5 fruit fly cellular contexts compared by ENCODE assay signal in the genomic region with DNA sequence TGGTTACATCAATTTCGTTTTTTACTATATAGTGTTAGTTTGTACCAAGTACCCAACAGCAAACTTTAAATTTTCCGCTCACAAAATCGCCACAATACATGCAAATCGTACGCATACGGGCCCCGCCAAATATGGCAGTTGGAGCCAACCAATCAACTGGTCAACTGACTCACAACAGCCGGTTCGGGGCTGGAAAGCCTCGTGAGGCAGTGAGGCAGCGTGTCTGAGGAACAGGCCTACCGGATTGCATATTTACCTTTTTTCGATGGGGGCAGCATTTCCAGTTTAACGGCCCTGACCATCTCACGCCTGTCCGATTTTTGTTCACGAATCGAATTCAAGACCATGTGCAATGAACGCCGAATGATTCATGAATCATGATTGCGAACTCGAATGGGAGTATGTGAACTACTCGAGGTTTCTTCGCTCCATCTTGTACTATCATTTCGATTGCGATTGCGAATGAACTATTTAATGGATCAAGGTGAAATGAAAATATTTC.
TF ChIP-seq lines count a peak whose summit lies in the region.

No protein-coding gene starts in this region.

- no peak for TF ChIP-seq CTCF in whole organism, embryonic (GFP tag; optimal IDR thresholded peaks at IDR 0.05; lab: Kevin White, UChicago)

TF ChIP-seq in whole organism, adult, 20 proteins besides CTCF, POLR2A, EP300 and RAD21:
- TF ChIP-seq Mnt (GFP tag; optimal IDR thresholded peaks at IDR 0.05; lab: Kevin White, UChicago) (no peak), tj (GFP tag; optimal IDR thresholded peaks at IDR 0.05; lab: Kevin White, UChicago) (peak; percentile 50)

TF ChIP-seq in whole organism, embryonic, 481 proteins besides CTCF, POLR2A, EP300 and RAD21 (continues in another document):
- no peak for TF ChIP-seq bab2 (GFP tag; optimal IDR thresholded peaks at IDR 0.05; lab: Kevin White, UChicago)
- TF ChIP-seq CG1792 (GFP tag; optimal IDR thresholded peaks at IDR 0.05; lab: Kevin White, UChicago), result no peak
- TF ChIP-seq h (optimal IDR thresholded peaks at IDR 0.05; lab: Kevin White, UChicago), result no peak
- no peak for TF ChIP-seq CG14710 (tag; optimal IDR thresholded peaks at IDR 0.05; lab: Kevin White, UChicago)
- peak; percentile 49 for TF ChIP-seq vvl (GFP tag; IDR thresholded peaks at IDR 0.05; lab: Robert Waterston, UW)
- TF ChIP-seq shn (GFP tag; optimal IDR thresholded peaks at IDR 0.05; lab: Kevin White, UChicago), result no peak
- no peak for TF ChIP-seq maf-S (GFP tag; optimal IDR thresholded peaks at IDR 0.05; lab: Kevin White, UChicago)
- TF ChIP-seq CG31365 (tag; optimal IDR thresholded peaks at IDR 0.05; lab: Kevin White, UChicago), result no peak
- TF ChIP-seq Med (GFP tag; lab: Kevin White, UChicago), result peak; percentile 45
- no peak for TF ChIP-seq gsb-n (tag; optimal IDR thresholded peaks at IDR 0.05; lab: Kevin White, UChicago)
- TF ChIP-seq CG6175 (GFP tag; IDR thresholded peaks at IDR 0.05; lab: Robert Waterston, UW), result peak; percentile 63; the same call in 1 of the 3 replicates
- TF ChIP-seq CG10654 (GFP tag; optimal IDR thresholded peaks at IDR 0.05; lab: Kevin White, UChicago), result no peak
- no peak for TF ChIP-seq Oli (tag; optimal IDR thresholded peaks at IDR 0.05; lab: Kevin White, UChicago)
- no peak for TF ChIP-seq lov (optimal IDR thresholded peaks at IDR 0.05; lab: Kevin White, UChicago)
- 0 out of 3 replicates have a peak, but pooled peaks have one; percentile 45 for TF ChIP-seq lov (GFP tag; IDR thresholded peaks at IDR 0.05; lab: Robert Waterston, UW)
- peak; percentile 41; the same call in 1 of the 2 replicates for TF ChIP-seq Awh (GFP tag; IDR thresholded peaks at IDR 0.05; lab: Robert Waterston, UW)
- no peak for TF ChIP-seq CG10462 (GFP tag; optimal IDR thresholded peaks at IDR 0.05; lab: Kevin White, UChicago)
- no peak for TF ChIP-seq CG8290 (GFP tag; optimal IDR thresholded peaks at IDR 0.05; lab: Kevin White, UChicago)
- peak in 1 of 2 experiments; percentile 3 for TF ChIP-seq CG8290 (tag; optimal IDR thresholded peaks at IDR 0.05; lab: Kevin White, UChicago)
- TF ChIP-seq CG3281 (GFP tag; optimal IDR thresholded peaks at IDR 0.05; lab: Kevin White, UChicago), result peak; percentile 4
- 0 out of 2 replicates have a peak, but pooled peaks have one; percentile 15 for TF ChIP-seq Rfx (GFP tag; IDR thresholded peaks at IDR 0.05; lab: Robert Waterston, UW)

TF ChIP-seq in whole organism, prepupa, 60 proteins besides CTCF, POLR2A, EP300 and RAD21 (continues in another document):
- TF ChIP-seq CG8119 (GFP tag; IDR thresholded peaks at IDR 0.05; lab: Robert Waterston, UW), result no peak
- no peak for TF ChIP-seq CG16779 (tag; optimal IDR thresholded peaks at IDR 0.05; lab: Kevin White, UChicago)
- TF ChIP-seq Eip78C (GFP tag; lab: Kevin White, UChicago), result peak; percentile 39
- TF ChIP-seq vri (GFP tag; optimal IDR thresholded peaks at IDR 0.05; lab: Kevin White, UChicago), result no peak
- no peak for TF ChIP-seq CG6808 (GFP tag; optimal IDR thresholded peaks at IDR 0.05; lab: Kevin White, UChicago)
- no peak for TF ChIP-seq CG8632 (GFP tag; optimal IDR thresholded peaks at IDR 0.05; lab: Kevin White, UChicago)
- TF ChIP-seq Hr4 (GFP tag; optimal IDR thresholded peaks at IDR 0.05; lab: Kevin White, UChicago), result peak; percentile 2
- no peak for TF ChIP-seq CG32006 (GFP tag; optimal IDR thresholded peaks at IDR 0.05; lab: Kevin White, UChicago)
- TF ChIP-seq CG34406 (GFP tag; optimal IDR thresholded peaks at IDR 0.05; lab: Kevin White, UChicago), result no peak
- no peak for TF ChIP-seq esn (GFP tag; optimal IDR thresholded peaks at IDR 0.05; lab: Kevin White, UChicago)
- 0 out of 3 replicates have a peak, but pooled peaks have one; percentile 24 for TF ChIP-seq eg (GFP tag; IDR thresholded peaks at IDR 0.05; lab: Robert Waterston, UW)
- no peak for TF ChIP-seq CG10631 (GFP tag; optimal IDR thresholded peaks at IDR 0.05; lab: Kevin White, UChicago)
- TF ChIP-seq spab (GFP tag; optimal IDR thresholded peaks at IDR 0.05; lab: Kevin White, UChicago), result no peak
- peak in 1 of 2 experiments; percentile 9 for TF ChIP-seq ss (GFP tag; optimal IDR thresholded peaks at IDR 0.05; lab: Kevin White, UChicago)
- TF ChIP-seq CG1621 (tag; optimal IDR thresholded peaks at IDR 0.05; lab: Kevin White, UChicago), result peak; percentile 3
- TF ChIP-seq Blimp-1 (GFP tag; optimal IDR thresholded peaks at IDR 0.05; lab: Kevin White, UChicago), result peak; percentile 11
- no peak for TF ChIP-seq acj6 (GFP tag; optimal IDR thresholded peaks at IDR 0.05; lab: Kevin White, UChicago)
- TF ChIP-seq achi (GFP tag; optimal IDR thresholded peaks at IDR 0.05; lab: Kevin White, UChicago), result no peak
- no peak for TF ChIP-seq fkh (GFP tag; optimal IDR thresholded peaks at IDR 0.05; lab: Kevin White, UChicago)
- TF ChIP-seq pdm3 (GFP tag; optimal IDR thresholded peaks at IDR 0.05; lab: Kevin White, UChicago), result no peak
- no peak for TF ChIP-seq net (GFP tag; optimal IDR thresholded peaks at IDR 0.05; lab: Kevin White, UChicago)
- TF ChIP-seq CG6163 (GFP tag; IDR thresholded peaks at IDR 0.05; lab: Robert Waterston, UW), result peak; percentile 58

TF ChIP-seq in whole organism, pupa, 21 proteins besides CTCF, POLR2A, EP300 and RAD21:
- no peak for TF ChIP-seq CG8301 (tag; optimal IDR thresholded peaks at IDR 0.05; lab: Kevin White, UChicago)
- TF ChIP-seq Ets98B (GFP tag; IDR thresholded peaks at IDR 0.05; lab: Robert Waterston, UW), result no peak; the same call in 1 of the 2 replicates
- no peak for TF ChIP-seq fd96Ca (GFP tag; IDR thresholded peaks at IDR 0.05; lab: Robert Waterston, UW)
- TF ChIP-seq CG10348 (GFP tag; IDR thresholded peaks at IDR 0.05; lab: Robert Waterston, UW), result no peak
- no peak for TF ChIP-seq CG12605 (GFP tag; IDR thresholded peaks at IDR 0.05; lab: Robert Waterston, UW)
- peak; percentile 93 for TF ChIP-seq EcR (GFP tag; optimal IDR thresholded peaks at IDR 0.05; lab: Kevin White, UChicago)
- peak; percentile 2 for TF ChIP-seq CG13204 (GFP tag; optimal IDR thresholded peaks at IDR 0.05; lab: Kevin White, UChicago)
- TF ChIP-seq rn (GFP tag; IDR thresholded peaks at IDR 0.05; lab: Robert Waterston, UW), result no peak
- no peak for TF ChIP-seq CG4496 (GFP tag; IDR thresholded peaks at IDR 0.05; lab: Robert Waterston, UW)
- TF ChIP-seq CG8159 (tag; optimal IDR thresholded peaks at IDR 0.05; lab: Kevin White, UChicago), result no peak
- no peak for TF ChIP-seq gl (tag; optimal IDR thresholded peaks at IDR 0.05; lab: Kevin White, UChicago)
- TF ChIP-seq Snoo (tag; optimal IDR thresholded peaks at IDR 0.05; lab: Kevin White, UChicago), result no peak
- no peak for TF ChIP-seq Pif1A (GFP tag; optimal IDR thresholded peaks at IDR 0.05; lab: Kevin White, UChicago)

TF ChIP-seq in whole organism, wandering third instar larva, 38 proteins besides CTCF, POLR2A, EP300 and RAD21:
- TF ChIP-seq Sp1 (GFP tag; optimal IDR thresholded peaks at IDR 0.05; lab: Kevin White, UChicago), result no peak
- TF ChIP-seq Vsx2 (GFP tag; optimal IDR thresholded peaks at IDR 0.05; lab: Kevin White, UChicago; ENCODE audit: partially characterized antibody), result peak; percentile 21
- peak; percentile 37 for TF ChIP-seq Dif (GFP tag; optimal IDR thresholded peaks at IDR 0.05; lab: Kevin White, UChicago; ENCODE audit: partially characterized antibody)
- TF ChIP-seq Rel (GFP tag; optimal IDR thresholded peaks at IDR 0.05; lab: Kevin White, UChicago), result no peak
- TF ChIP-seq Rel (tag; optimal IDR thresholded peaks at IDR 0.05; lab: Kevin White, UChicago), result peak; percentile 6
